Worm (Caenorhabditis elegans) whole organism, young adult: Measurements from ENCODE around the gene mccc-2.

Experiments used
- B0035.1 ChIP-seq: sonication (generic microtip); optimal IDR thresholded peaks from 2 replicates; lab custom pipeline; 2016; ENCODE audit warnings: missing genetic modification characterization, mild to moderate bottlenecking, missing compliant biosample characterization, missing genotype, missing genetic modification reagents
- C06A6.2 ChIP-seq: fragments of 200-800 bp; sonication (Bioruptor generic); conservative IDR thresholded peaks from 2 replicates; pipeline ENCODE4 v1.3.6; 2022; ENCODE audit warnings: missing genetic modification characterization, missing compliant biosample characterization
- D2030.7 ChIP-seq: fragments of 200-800 bp; sonication (Bioruptor generic); IDR thresholded peaks from 2 replicates; pipeline ENCODE4 v1.3.6; 2022; ENCODE audit warnings: missing genetic modification reagents, missing genetic modification characterization, missing compliant biosample characterization
- F10E7.11 ChIP-seq: sonication (generic microtip); optimal IDR thresholded peaks from 2 replicates; lab custom pipeline; 2017; ENCODE audit warnings: mild to moderate bottlenecking, missing genetic modification characterization, moderate library complexity, missing compliant biosample characterization
- F22D6.2 ChIP-seq: sonication (generic microtip); optimal IDR thresholded peaks from 2 replicates; lab custom pipeline; 2016; ENCODE audit warnings: mild to moderate bottlenecking, missing genetic modification characterization, missing compliant biosample characterization
- F49E8.2 ChIP-seq: sonication (generic microtip); optimal IDR thresholded peaks from 3 replicates; lab custom pipeline; 2017; ENCODE audit warnings: missing genetic modification characterization, mild to moderate bottlenecking, missing compliant biosample characterization, antibody characterized with exemption, moderate library complexity; ENCODE audit not compliant: insufficient read depth
- F55B11.4 ChIP-seq: sonication (generic microtip); optimal IDR thresholded peaks from 2 replicates; lab custom pipeline; 2016; ENCODE audit warnings: missing compliant biosample characterization, missing genetic modification characterization, borderline replicate concordance; ENCODE audit not compliant: insufficient read depth
- K11D2.4 ChIP-seq: fragments of 200-800 bp; sonication (Bioruptor generic); IDR thresholded peaks from 2 replicates; pipeline ENCODE4 v1.3.6; 2022; ENCODE audit warnings: missing genetic modification reagents, missing genetic modification characterization, missing compliant biosample characterization
- K12H6.12 ChIP-seq: fragments of 200-800 bp; sonication (Bioruptor generic); optimal IDR thresholded peaks from 2 replicates; lab custom pipeline; 2018; ENCODE audit warnings: mild to moderate bottlenecking, missing genetic modification characterization, missing compliant biosample characterization
- T07F8.4 ChIP-seq: sonication (generic microtip); optimal IDR thresholded peaks from 2 replicates; lab custom pipeline; 2016; ENCODE audit warnings: mild to moderate bottlenecking, missing genetic modification characterization, moderate library complexity, missing compliant biosample characterization
- Y53F4B.3 ChIP-seq: fragments of 200-800 bp; sonication (Bioruptor generic); IDR thresholded peaks from 2 replicates; pipeline ENCODE4 v1.3.6; 2022; ENCODE audit warnings: missing genetic modification reagents, missing genetic modification characterization, missing compliant biosample characterization
- Y53G8AR.9 ChIP-seq: fragments of 200-800 bp; sonication (Bioruptor generic); conservative IDR thresholded peaks from 2 replicates; pipeline ENCODE4 v1.3.6; 2022; ENCODE audit warnings: missing genetic modification reagents, missing genetic modification characterization, missing compliant biosample characterization
- Y56A3A.18 ChIP-seq: fragments of 200-800 bp; sonication (Bioruptor generic); IDR thresholded peaks from 2 replicates; pipeline ENCODE4 v1.3.6; 2022; ENCODE audit warnings: missing genetic modification reagents, missing genetic modification characterization, missing compliant biosample characterization
- Y95B8A.8 ChIP-seq: fragments of 200-800 bp; sonication (Bioruptor generic); IDR thresholded peaks from 2 replicates; pipeline ENCODE4 v1.3.6; 2022; ENCODE audit warnings: missing genetic modification reagents, missing genetic modification characterization, missing compliant biosample characterization
- atf-7 ChIP-seq: sonication (generic microtip); optimal IDR thresholded peaks from 2 replicates; lab custom pipeline; 2017; ENCODE audit warnings: mild to moderate bottlenecking, missing genetic modification characterization, missing compliant biosample characterization
- athp-1 ChIP-seq: sonication (generic microtip); optimal IDR thresholded peaks from 2 replicates; lab custom pipeline; 2017; ENCODE audit warnings: mild to moderate bottlenecking, missing genetic modification characterization, missing compliant biosample characterization
- attf-3 ChIP-seq: fragments of 200-800 bp; sonication (Bioruptor generic); conservative IDR thresholded peaks from 2 replicates; pipeline ENCODE4 v1.3.6; 2022; ENCODE audit warnings: missing genetic modification reagents, missing genetic modification characterization, missing compliant biosample characterization
- attf-5 ChIP-seq: fragments of 200-800 bp; sonication (Bioruptor generic); optimal IDR thresholded peaks from 2 replicates; lab custom pipeline; 2018; ENCODE audit warnings: mild to moderate bottlenecking, missing genetic modification characterization, missing compliant biosample characterization
- bed-1 ChIP-seq: fragments of 200-800 bp; sonication (Bioruptor generic); IDR thresholded peaks from 2 replicates; pipeline ENCODE4 v1.3.6; 2022; ENCODE audit warnings: missing genetic modification reagents, missing genetic modification characterization, missing compliant biosample characterization
- cebp-1 ChIP-seq, 2 experiments: fragments of 200-800 bp in 1 of 2; sonication (Bioruptor generic) in 1 of 2; sonication (generic microtip) in 1 of 2; IDR thresholded peaks in 1 of 2; optimal IDR thresholded peaks in 1 of 2; 2 replicates each; pipeline versions ENCODE4 v1.3.6 to Lab custom; 2017 to 2022; ENCODE audit warnings: missing compliant biosample characterization in 2 of 2, missing genetic modification characterization in 2 of 2, mild to moderate bottlenecking in 1 of 2, missing genetic modification reagents in 1 of 2, moderate library complexity in 1 of 2
- ceh-27 ChIP-seq: fragments of 200-800 bp; sonication (Bioruptor generic); optimal IDR thresholded peaks from 2 replicates; lab custom pipeline; 2018; ENCODE audit warnings: mild to moderate bottlenecking, missing genetic modification characterization, moderate library complexity, missing compliant biosample characterization
- ceh-40 ChIP-seq: fragments of 200-800 bp; sonication (Bioruptor generic); IDR thresholded peaks from 2 replicates; pipeline ENCODE4 v1.3.6; 2022; ENCODE audit warnings: missing genetic modification characterization, missing compliant biosample characterization
- ceh-58 ChIP-seq: fragments of 200-800 bp; sonication (Bioruptor generic); IDR thresholded peaks from 2 replicates; pipeline ENCODE4 v1.3.6; 2022; ENCODE audit warnings: missing genetic modification characterization, missing compliant biosample characterization
- ceh-91 ChIP-seq: fragments of 200-800 bp; sonication (Bioruptor generic); IDR thresholded peaks from 2 replicates; pipeline ENCODE4 v1.3.6; 2022; ENCODE audit warnings: missing genetic modification reagents, missing genetic modification characterization, missing compliant biosample characterization
- die-1 ChIP-seq: sonication (generic microtip); optimal IDR thresholded peaks from 2 replicates; lab custom pipeline; 2016; ENCODE audit warnings: missing genotype, mild to moderate bottlenecking, missing genetic modification characterization, missing compliant biosample characterization
- efl-1 ChIP-seq: fragments of 150-350 bp; optimal IDR thresholded peaks from 2 replicates; lab custom pipeline; 2014; ENCODE audit warnings: missing biosample characterization, missing genetic modification reagents, missing genetic modification characterization
- egl-18 ChIP-seq: fragments of 200-800 bp; sonication (Bioruptor generic); IDR thresholded peaks from 2 replicates; pipeline ENCODE4 v1.3.6; 2022; ENCODE audit warnings: missing genetic modification reagents, missing genetic modification characterization, missing compliant biosample characterization
- ekl-4 ChIP-seq: fragments of 200-800 bp; sonication (Bioruptor generic); IDR thresholded peaks from 2 replicates; pipeline ENCODE4 v1.3.6; 2022; ENCODE audit warnings: missing genetic modification reagents, missing genetic modification characterization, missing compliant biosample characterization
- gei-17 ChIP-seq: fragments of 200-800 bp; sonication (Bioruptor generic); optimal IDR thresholded peaks from 2 replicates; lab custom pipeline; 2018; ENCODE audit warnings: mild to moderate bottlenecking, missing genetic modification characterization, missing compliant biosample characterization
- lin-54 ChIP-seq: fragments of 200-800 bp; sonication (Bioruptor generic); optimal IDR thresholded peaks from 2 replicates; lab custom pipeline; 2018; ENCODE audit warnings: mild to moderate bottlenecking, missing genetic modification characterization, missing compliant biosample characterization
- lir-1 ChIP-seq: fragments of 200-800 bp; sonication (Bioruptor generic); conservative IDR thresholded peaks from 2 replicates; pipeline ENCODE4 v1.3.6; 2022; ENCODE audit warnings: missing genetic modification reagents, missing genetic modification characterization, missing compliant biosample characterization
- lsl-1 ChIP-seq: fragments of 200-800 bp; sonication (Bioruptor generic); optimal IDR thresholded peaks from 2 replicates; lab custom pipeline; 2018; ENCODE audit warnings: mild to moderate bottlenecking, missing genetic modification characterization, moderate library complexity, missing compliant biosample characterization
- mes-4 ChIP-seq: sonication (generic microtip); optimal IDR thresholded peaks from 2 replicates; lab custom pipeline; 2016; ENCODE audit warnings: missing genotype, missing genetic modification characterization, missing compliant biosample characterization
- nfya-2 ChIP-seq: fragments of 200-800 bp; sonication (Bioruptor generic); IDR thresholded peaks from 2 replicates; pipeline ENCODE4 v1.3.6; 2022; ENCODE audit warnings: missing genetic modification reagents, missing genetic modification characterization, missing compliant biosample characterization
- nhr-120 ChIP-seq: fragments of 200-800 bp; sonication (Bioruptor generic); IDR thresholded peaks from 2 replicates; pipeline ENCODE4 v1.3.6; 2022; ENCODE audit warnings: missing genetic modification characterization, missing compliant biosample characterization
- nhr-90 ChIP-seq: sonication (generic microtip); optimal IDR thresholded peaks from 2 replicates; lab custom pipeline; 2016; ENCODE audit warnings: missing genotype, mild to moderate bottlenecking, missing genetic modification characterization, missing compliant biosample characterization
- rcor-1 ChIP-seq: fragments of 200-800 bp; sonication (Bioruptor generic); IDR thresholded peaks from 2 replicates; pipeline ENCODE4 v1.3.6; 2022; ENCODE audit warnings: missing genetic modification reagents, missing genetic modification characterization, missing compliant biosample characterization
- repo-1 ChIP-seq: sonication (generic microtip); optimal IDR thresholded peaks from 2 replicates; lab custom pipeline; 2017; ENCODE audit warnings: mild to moderate bottlenecking, missing genetic modification characterization, missing compliant biosample characterization
- rpc-1 ChIP-seq, 2 experiments: fragments of 150-350 bp in 1 of 2; sonication (generic microtip) in 1 of 2; optimal IDR thresholded peaks; 2 replicates each; lab custom pipeline; 2014 to 2018; ENCODE audit warnings: missing biosample characterization in 1 of 2, missing genetic modification characterization in 1 of 2, missing genetic modification reagents in 1 of 2, missing genotype in 1 of 2
- sea-2 ChIP-seq: fragments of 200-800 bp; sonication (Bioruptor generic); IDR thresholded peaks from 2 replicates; pipeline ENCODE4 v1.3.6; 2022; ENCODE audit warnings: missing genetic modification characterization, missing compliant biosample characterization
- snpc-1.1 ChIP-seq: sonication (generic microtip); optimal IDR thresholded peaks from 2 replicates; lab custom pipeline; 2017; ENCODE audit warnings: missing genetic modification characterization, mild to moderate bottlenecking, missing compliant biosample characterization, antibody characterized with exemption, moderate library complexity, missing genotype, missing genetic modification reagents; ENCODE audit not compliant: insufficient read depth
- tbx-9 ChIP-seq: sonication (generic microtip); optimal IDR thresholded peaks from 2 replicates; lab custom pipeline; 2016; ENCODE audit warnings: borderline replicate concordance, missing genetic modification characterization, inconsistent platforms, missing compliant biosample characterization
- zim-3 ChIP-seq: sonication (generic microtip); optimal IDR thresholded peaks from 2 replicates; lab custom pipeline; 2017; ENCODE audit warnings: mild to moderate bottlenecking, missing genetic modification characterization, moderate library complexity, missing compliant biosample characterization
- ztf-26 ChIP-seq: sonication (generic microtip); optimal IDR thresholded peaks from 2 replicates; lab custom pipeline; 2017; ENCODE audit warnings: missing genetic modification characterization, missing compliant biosample characterization

mccc-2 gene

ce11 chrIII:9053740-9054252 lies 35.4 kb downstream of the mccc-2 start, which contains the start of gene R107.5 (continued):
- peak; percentile 95 for TF ChIP-seq ceh-27 (GFP tag; lab: Kevin White, UChicago)
- TF ChIP-seq C06A6.2 (GFP tag; lab: Robert Waterston, UW) = peak; percentile 89
- 0 out of 2 replicates have a peak, but pooled peaks have one; percentile 42 for TF ChIP-seq ceh-40
- peak; percentile 90 for TF ChIP-seq athp-1 (tag; lab: Kevin White, UChicago)
- TF ChIP-seq nhr-90 (tag; lab: Kevin White, UChicago) = peak; percentile 22
- TF ChIP-seq F55B11.4 (tag; lab: Kevin White, UChicago) = no peak
- TF ChIP-seq die-1 = peak; percentile 20
- no peak for TF ChIP-seq nfya-2
- peak; percentile 97 for TF ChIP-seq rpc-1 (optimal IDR thresholded peaks at IDR 0.05; lab: Kevin White, UChicago)
- no peak for TF ChIP-seq rpc-1 (tag; optimal IDR thresholded peaks at IDR 0.05; lab: Kevin White, UChicago)
- peak; percentile 92 for TF ChIP-seq gei-17 (GFP tag; lab: Kevin White, UChicago)
- peak; percentile 98 for TF ChIP-seq ztf-26 (tag; lab: Kevin White, UChicago)
- TF ChIP-seq nhr-120 (GFP tag; lab: Robert Waterston, UW) = 0 out of 2 replicates have a peak, but pooled peaks have one; percentile 68
- no peak for TF ChIP-seq mes-4 (tag; lab: Kevin White, UChicago)
- peak; percentile 70; the same call in 1 of the 2 replicates for TF ChIP-seq cebp-1 (GFP tag; IDR thresholded peaks at IDR 0.05; lab: Robert Waterston, UW)
- TF ChIP-seq cebp-1 (tag; optimal IDR thresholded peaks at IDR 0.05; lab: Kevin White, UChicago) = peak; percentile 89
- no peak for TF ChIP-seq Y53F4B.3
- TF ChIP-seq F49E8.2 = no peak
- peak; percentile 94 for TF ChIP-seq Y53G8AR.9
- peak; percentile 98 for TF ChIP-seq atf-7
- TF ChIP-seq snpc-1.1 (tag; lab: Kevin White, UChicago) = no peak
- peak; percentile 86 for TF ChIP-seq Y56A3A.18 (GFP tag; lab: Robert Waterston, UW)
- TF ChIP-seq attf-5 (GFP tag; lab: Kevin White, UChicago) = peak; percentile 80
- peak; percentile 93 for TF ChIP-seq lir-1
- TF ChIP-seq B0035.1 (tag; lab: Kevin White, UChicago) = peak; percentile 81
- peak; percentile 51 for TF ChIP-seq D2030.7
- TF ChIP-seq egl-18 (GFP tag; lab: Robert Waterston, UW) = peak; percentile 91
- no peak for TF ChIP-seq ceh-58 (GFP tag; lab: Robert Waterston, UW)
- TF ChIP-seq zim-3 = peak; percentile 94
- peak; percentile 96 for TF ChIP-seq K12H6.12 (tag; lab: Kevin White, UChicago)
- TF ChIP-seq lsl-1 (GFP tag; lab: Kevin White, UChicago) = peak; percentile 22
- peak; percentile 96 for TF ChIP-seq K11D2.4 (GFP tag; lab: Robert Waterston, UW)
- peak; percentile 88 for TF ChIP-seq F22D6.2 (tag; lab: Kevin White, UChicago)
- TF ChIP-seq efl-1 (GFP tag; lab: Kevin White, UChicago) = no peak
- TF ChIP-seq ekl-4 (GFP tag; lab: Robert Waterston, UW) = peak; percentile 98
- TF ChIP-seq repo-1 (tag; lab: Kevin White, UChicago) = peak; percentile 96
- TF ChIP-seq tbx-9 = peak; percentile 34
- peak; percentile 82 for TF ChIP-seq F10E7.11 (tag; lab: Kevin White, UChicago)
- TF ChIP-seq bed-1 (GFP tag; lab: Robert Waterston, UW) = 0 out of 2 replicates have a peak, but pooled peaks have one; percentile 59
- peak; percentile 66; the same call in 1 of the 2 replicates for TF ChIP-seq attf-3 (GFP tag; lab: Robert Waterston, UW)
- peak; percentile 88 for TF ChIP-seq Y95B8A.8 (GFP tag; lab: Robert Waterston, UW)
- peak; percentile 86 for TF ChIP-seq lin-54 (GFP tag; lab: Kevin White, UChicago)
- no peak for TF ChIP-seq ceh-91 (GFP tag; lab: Robert Waterston, UW)
- TF ChIP-seq T07F8.4 (tag; lab: Kevin White, UChicago) = peak; percentile 66
- peak; percentile 97 for TF ChIP-seq sea-2 (GFP tag; lab: Robert Waterston, UW)
- TF ChIP-seq rcor-1 (GFP tag; lab: Robert Waterston, UW) = peak; percentile 87
